Fruit fly (Drosophila melanogaster) Kc167 (cell line): ENCODE data around the gene CG13613.

Source experiments
- Myc ChIP-seq: fragments of >200 bp; optimal IDR thresholded peaks from 2 replicates; lab custom pipeline; 2017; ENCODE audit warnings: missing external identifiers
- Sin3A ChIP-seq: fragments of >200 bp; optimal IDR thresholded peaks from 2 replicates; lab custom pipeline; 2018; ENCODE audit warnings: missing external identifiers
- h ChIP-seq: fragments of >200 bp; optimal IDR thresholded peaks from 3 replicates; lab custom pipeline; 2018; ENCODE audit warnings: missing external identifiers
- insv ChIP-seq: fragments of >200 bp; optimal IDR thresholded peaks from 3 replicates; lab custom pipeline; 2018; ENCODE audit warnings: missing external identifiers
- psq ChIP-seq: fragments of >200 bp; optimal IDR thresholded peaks from 2 replicates; lab custom pipeline; 2017; ENCODE audit warnings: missing external identifiers
- ttk ChIP-seq: sonication (Bioruptor generic); optimal IDR thresholded peaks from 2 replicates; lab custom pipeline; 2017; ENCODE audit warnings: missing external identifiers

CG13613 gene

dm6 chr3R:24359957-24360356, 5.4 kb upstream of the CG13613 start, which contains the start of gene CG18528:
Gene CG18528 (minus strand): TSS chr3R:24360144.
- TF ChIP-seq Sin3A (lab: Kevin White, UChicago): no peak

- TF ChIP-seq h (no peak), insv (no peak), Myc (lab: Kevin White, UChicago) (no peak), Sin3A (lab: Kevin White, UChicago) (no peak), ttk (no peak), psq (lab: Kevin White, UChicago) (no peak)
Observed at dm6 chr3R:24361583-24361982, 3.8 kb upstream of the CG13613 start, which contains the start of the genes CG5762 and CG33339. Gene CG5762 (minus strand): TSS chr3R:24361683. Gene CG33339 (plus strand): TSS chr3R:24361847.

- TF ChIP-seq Myc (lab: Kevin White, UChicago): no peak
- no peak for TF ChIP-seq ttk
- TF ChIP-seq Sin3A (lab: Kevin White, UChicago): no peak
- no peak for TF ChIP-seq h
Observed at dm6 chr3R:24362838-24363237, 2.5 kb upstream of the CG13613 start, which contains the start of gene CG33340. Gene CG33340 (plus strand): TSS chr3R:24363138.

dm6 chr3R:24367120-24367519, 1.8 kb downstream of the CG13613 start, which contains the start of gene CG42811:
Gene CG42811 (minus strand): TSS chr3R:24367220.
- TF ChIP-seq ttk (no peak), Myc (lab: Kevin White, UChicago) (no peak), h (no peak)

- TF ChIP-seq insv: no peak
- TF ChIP-seq h: no peak
- TF ChIP-seq ttk: no peak
- no peak for TF ChIP-seq psq (lab: Kevin White, UChicago)
- no peak for TF ChIP-seq Myc (lab: Kevin White, UChicago)
- TF ChIP-seq Sin3A (lab: Kevin White, UChicago): no peak
Observed at dm6 chr3R:24368064-24368463, 2.7 kb downstream of the CG13613 start, which contains the start of the genes CG42812 and CG33341. Gene CG42812 (minus strand): TSS chr3R:24368164. Gene CG33341 (plus strand): TSS chr3R:24368358.

- TF ChIP-seq Sin3A (lab: Kevin White, UChicago) (no peak), psq (lab: Kevin White, UChicago) (no peak), insv (no peak), ttk (no peak), Myc (lab: Kevin White, UChicago) (no peak), h (no peak)
Observed at dm6 chr3R:24369268-24369667, 3.9 kb downstream of the CG13613 start, which contains the start of gene CG13614. Gene CG13614 (plus strand): TSS chr3R:24369568.

- TF ChIP-seq psq (lab: Kevin White, UChicago) (no peak), insv (no peak), Sin3A (lab: Kevin White, UChicago) (no peak), ttk (no peak), Myc (lab: Kevin White, UChicago) (no peak), h (no peak)
Observed at dm6 chr3R:24372662-24373061, 7.3 kb downstream of the CG13613 start, which contains the start of gene CG17782. Gene CG17782 (minus strand): TSS chr3R:24372762.

dm6 chr3R:24375561-24375960, 10.2 kb downstream of the CG13613 start, which contains the start of gene CG17781:
Gene CG17781 (minus strand): TSS chr3R:24375661.
- TF ChIP-seq Myc (lab: Kevin White, UChicago) (no peak), psq (lab: Kevin White, UChicago) (no peak), Sin3A (lab: Kevin White, UChicago) (no peak), h (no peak), insv (no peak), ttk (no peak)

dm6 chr3R:24376565-24376964, 11.2 kb downstream of the CG13613 start, which contains the start of gene CG33342:
Gene CG33342 (plus strand): TSS chr3R:24376865.
- TF ChIP-seq ttk (no peak), insv (no peak), Sin3A (lab: Kevin White, UChicago) (no peak), h (no peak), Myc (lab: Kevin White, UChicago) (no peak), psq (lab: Kevin White, UChicago) (no peak)

- no peak for TF ChIP-seq ttk
- TF ChIP-seq h: no peak
- no peak for TF ChIP-seq Sin3A (lab: Kevin White, UChicago)
- TF ChIP-seq insv: no peak
- no peak for TF ChIP-seq Myc (lab: Kevin White, UChicago)
- TF ChIP-seq psq (lab: Kevin White, UChicago): no peak
Observed at dm6 chr3R:24384952-24385351, 19.6 kb downstream of the CG13613 start, which contains the start of gene CG17780. Gene CG17780 (minus strand): TSS chr3R:24385052.

dm6 chr3R:24386434-24386833, 21.1 kb downstream of the CG13613 start:
- no peak for TF ChIP-seq insv
- TF ChIP-seq psq (lab: Kevin White, UChicago): no peak
- no peak for TF ChIP-seq ttk
- TF ChIP-seq Sin3A (lab: Kevin White, UChicago): no peak
- TF ChIP-seq Myc (lab: Kevin White, UChicago): no peak
- no peak for TF ChIP-seq h

- TF ChIP-seq psq (lab: Kevin White, UChicago) (no peak), Sin3A (lab: Kevin White, UChicago) (no peak), ttk (no peak), insv (no peak), h (no peak), Myc (lab: Kevin White, UChicago) (no peak)
Observed at dm6 chr3R:24390239-24390638, 24.9 kb downstream of the CG13613 start, which contains the start of the genes CG5768 and CG13615. Gene CG5768 (minus strand): TSS chr3R:24390339. Gene CG13615 (plus strand): TSS chr3R:24390518.

- TF ChIP-seq Myc (lab: Kevin White, UChicago) (no peak), h (no peak), ttk (no peak), psq (lab: Kevin White, UChicago) (no peak), insv (no peak), Sin3A (lab: Kevin White, UChicago) (no peak)
Observed at dm6 chr3R:24392207-24392939, 27.0 kb downstream of the CG13613 start, which contains the start of gene CG13616. Gene CG13616 (plus strand): TSS chr3R:24392889.
